Worm (Caenorhabditis elegans) whole organism, mixed stage, embryonic: ENCODE data around the gene str-90.

Source experiments
- M03D4.4 ChIP-seq: sonication (generic microtip); optimal IDR thresholded peaks from 2 replicates; lab custom pipeline; 2017; ENCODE audit warnings: mild to moderate bottlenecking, missing genetic modification characterization, missing compliant biosample characterization
- ceh-43 ChIP-seq: fragments of 200-800 bp; sonication (Bioruptor generic); optimal IDR thresholded peaks from 2 replicates; lab custom pipeline; 2018; ENCODE audit warnings: mild to moderate bottlenecking, missing genetic modification characterization, moderate library complexity, missing compliant biosample characterization
- ceh-83 ChIP-seq: fragments of 200-800 bp; sonication (Bioruptor generic); optimal IDR thresholded peaks from 2 replicates; lab custom pipeline; 2018; ENCODE audit warnings: mild to moderate bottlenecking, missing genetic modification characterization, missing compliant biosample characterization
- drap-1 ChIP-seq: fragments of 200-800 bp; sonication (Bioruptor generic); optimal IDR thresholded peaks from 3 replicates; lab custom pipeline; 2018; ENCODE audit warnings: mild to moderate bottlenecking, missing genetic modification characterization, missing compliant biosample characterization
- elt-1 ChIP-seq: sonication (generic microtip); optimal IDR thresholded peaks from 2 replicates; lab custom pipeline; 2017; ENCODE audit warnings: missing genetic modification characterization, mild to moderate bottlenecking, missing compliant biosample characterization, antibody characterized with exemption, moderate library complexity, borderline replicate concordance; ENCODE audit not compliant: insufficient read depth
- elt-3 ChIP-seq: fragments of 150-350 bp; optimal IDR thresholded peaks from 2 replicates; lab custom pipeline; 2014; ENCODE audit warnings: missing biosample characterization, missing genetic modification characterization
- flh-1 ChIP-seq: fragments of 200-800 bp; sonication (Bioruptor generic); optimal IDR thresholded peaks from 2 replicates; lab custom pipeline; 2018; ENCODE audit warnings: mild to moderate bottlenecking, missing genetic modification characterization, moderate library complexity, missing compliant biosample characterization
- ham-2 ChIP-seq: fragments of 200-800 bp; sonication (Bioruptor generic); optimal IDR thresholded peaks from 2 replicates; lab custom pipeline; 2018; ENCODE audit warnings: mild to moderate bottlenecking, missing genetic modification characterization, missing compliant biosample characterization
- hlh-1 ChIP-seq: fragments of 150-350 bp; optimal IDR thresholded peaks from 2 replicates; lab custom pipeline; 2014; ENCODE audit warnings: missing biosample characterization, missing genetic modification reagents, missing genetic modification characterization
- lin-13 ChIP-seq: fragments of 150-350 bp; optimal IDR thresholded peaks from 2 replicates; lab custom pipeline; 2014; ENCODE audit warnings: missing biosample characterization, missing genetic modification characterization
- lin-32 ChIP-seq: fragments of 200-800 bp; sonication (Bioruptor generic); optimal IDR thresholded peaks from 2 replicates; lab custom pipeline; 2018; ENCODE audit warnings: mild to moderate bottlenecking, missing genetic modification characterization, missing compliant biosample characterization
- mab-5 ChIP-seq: fragments of 150-350 bp; optimal IDR thresholded peaks from 2 replicates; lab custom pipeline; 2014; ENCODE audit warnings: missing biosample characterization, missing genetic modification characterization
- mep-1 ChIP-seq: fragments of 150-350 bp; optimal IDR thresholded peaks from 2 replicates; lab custom pipeline; 2017; ENCODE audit warnings: missing biosample characterization, missing genetic modification reagents, missing genetic modification characterization, inconsistent platforms
- mls-2 ChIP-seq: sonication (generic microtip); optimal IDR thresholded peaks from 2 replicates; lab custom pipeline; 2016; ENCODE audit warnings: mild to moderate bottlenecking, missing genetic modification characterization, moderate library complexity, missing compliant biosample characterization
- nhr-28 ChIP-seq: fragments of 150-350 bp; optimal IDR thresholded peaks from 2 replicates; lab custom pipeline; 2014; ENCODE audit warnings: missing biosample characterization, missing genetic modification characterization
- sem-2 ChIP-seq: fragments of 200-800 bp; sonication (Bioruptor generic); optimal IDR thresholded peaks from 2 replicates; lab custom pipeline; 2018; ENCODE audit warnings: mild to moderate bottlenecking, missing genetic modification characterization, missing compliant biosample characterization
- snpc-4 ChIP-seq: fragments of 150-350 bp; optimal IDR thresholded peaks from 2 replicates; lab custom pipeline; 2014; ENCODE audit warnings: missing biosample characterization, missing genetic modification characterization
- unc-120 ChIP-seq: sonication (generic microtip); optimal IDR thresholded peaks from 2 replicates; lab custom pipeline; 2017; ENCODE audit warnings: missing genetic modification characterization, missing compliant biosample characterization; ENCODE audit not compliant: poor library complexity, severe bottlenecking
- unc-39 ChIP-seq: fragments of 150-350 bp; optimal IDR thresholded peaks from 2 replicates; lab custom pipeline; 2014; ENCODE audit warnings: missing biosample characterization, missing genetic modification characterization
- zip-8 ChIP-seq: fragments of 150-350 bp; optimal IDR thresholded peaks from 2 replicates; lab custom pipeline; 2014; ENCODE audit warnings: missing biosample characterization, missing genetic modification characterization
- ztf-11 ChIP-seq: fragments of 150-350 bp; optimal IDR thresholded peaks from 2 replicates; lab custom pipeline; 2014; ENCODE audit warnings: missing biosample characterization, missing genetic modification characterization

The str-90 gene

ce11 chrV:8145329-8145728 is 42.3 kb downstream of the str-90 start, which contains the start of gene D1014.13:
TSS of gene D1014.13 (plus strand) at chrV:8145629.
- TF ChIP-seq M03D4.4 (no peak), zip-8 (tag; lab: Kevin White, UChicago) (no peak), unc-120 (tag; lab: Kevin White, UChicago) (no peak), mep-1 (no peak), snpc-4 (tag; lab: Kevin White, UChicago) (no peak), sem-2 (GFP tag; lab: Kevin White, UChicago) (no peak), elt-1 (tag; lab: Kevin White, UChicago) (no peak), ceh-43 (GFP tag; lab: Kevin White, UChicago) (no peak), elt-3 (tag; lab: Kevin White, UChicago) (no peak), unc-39 (tag; lab: Kevin White, UChicago) (no peak), ztf-11 (tag; lab: Kevin White, UChicago) (no peak), ceh-83 (GFP tag; lab: Kevin White, UChicago) (no peak), lin-32 (GFP tag; lab: Kevin White, UChicago) (no peak), hlh-1 (tag; lab: Kevin White, UChicago) (no peak), flh-1 (GFP tag; lab: Kevin White, UChicago) (no peak), drap-1 (GFP tag; lab: Kevin White, UChicago) (no peak), lin-13 (no peak), ham-2 (no peak), mls-2 (tag; lab: Kevin White, UChicago) (no peak), nhr-28 (tag; lab: Kevin White, UChicago) (no peak)

ce11 chrV:8155743-8156142 is 52.7 kb downstream of the str-90 start:
- no peak for TF ChIP-seq mab-5 (tag; lab: Kevin White, UChicago)
